Worm (Caenorhabditis elegans) whole organism, L4 larva: ENCODE measurements around the gene clh-2.

Experiments used
- R02D3.7 ChIP-seq: fragments of 150-350 bp; sonication (generic microtip); optimal IDR thresholded peaks from 3 replicates; lab custom pipeline; 2014; ENCODE audit warnings: missing biosample characterization, missing genetic modification characterization
- T20F7.1 ChIP-seq: fragments of 200-800 bp; sonication (Bioruptor generic); optimal IDR thresholded peaks from 2 replicates; lab custom pipeline; 2018; ENCODE audit warnings: mild to moderate bottlenecking, missing genetic modification characterization, missing compliant biosample characterization
- T26A8.4 ChIP-seq: fragments of 200-800 bp; sonication (Bioruptor generic); IDR thresholded peaks from 2 replicates; pipeline ENCODE4 v1.3.6; 2022; ENCODE audit warnings: missing genetic modification characterization, missing compliant biosample characterization
- Y105C5A.15 ChIP-seq: fragments of 200-800 bp; sonication (Bioruptor generic); IDR thresholded peaks from 2 replicates; pipeline ENCODE4 v1.3.6; 2022; ENCODE audit warnings: missing genetic modification characterization, missing compliant biosample characterization
- Y48G9A.11 ChIP-seq: fragments of 200-800 bp; sonication (Bioruptor generic); IDR thresholded peaks from 2 replicates; pipeline ENCODE4 v1.3.6; 2022; ENCODE audit warnings: missing genetic modification reagents, missing genetic modification characterization, missing compliant biosample characterization
- Y5F2A.4 ChIP-seq: fragments of 200-800 bp; sonication (Bioruptor generic); optimal IDR thresholded peaks from 2 replicates; lab custom pipeline; 2018; ENCODE audit warnings: mild to moderate bottlenecking, missing genetic modification characterization, missing compliant biosample characterization
- Y75B8A.6 ChIP-seq: fragments of 200-800 bp; sonication (Bioruptor generic); IDR thresholded peaks from 2 replicates; pipeline ENCODE4 v1.3.6; 2022; ENCODE audit warnings: missing genetic modification reagents, missing genetic modification characterization, missing compliant biosample characterization
- aly-2 ChIP-seq: sonication (generic microtip); optimal IDR thresholded peaks from 2 replicates; lab custom pipeline; 2018; ENCODE audit warnings: missing biosample characterization, missing genetic modification characterization
- ceh-20 ChIP-seq: fragments of 200-800 bp; sonication (Bioruptor generic); IDR thresholded peaks from 2 replicates; pipeline ENCODE4 v1.3.6; 2022; ENCODE audit warnings: missing genetic modification reagents, missing genetic modification characterization, missing compliant biosample characterization
- ceh-32 ChIP-seq: sonication (generic microtip); optimal IDR thresholded peaks from 2 replicates; lab custom pipeline; 2016; ENCODE audit warnings: mild to moderate bottlenecking, missing genetic modification characterization, missing compliant biosample characterization; ENCODE audit not compliant: poor library complexity
- ceh-62 ChIP-seq: sonication (generic microtip); optimal IDR thresholded peaks from 2 replicates; lab custom pipeline; 2017; ENCODE audit warnings: missing biosample characterization, missing genetic modification characterization
- ces-1 ChIP-seq: fragments of 150-350 bp; sonication (generic microtip); optimal IDR thresholded peaks from 4 replicates; lab custom pipeline; 2014; ENCODE audit warnings: missing biosample characterization, missing genetic modification reagents, missing genetic modification characterization
- cey-2 ChIP-seq: sonication (generic microtip); optimal IDR thresholded peaks from 3 replicates; lab custom pipeline; 2017; ENCODE audit warnings: missing genetic modification characterization, mild to moderate bottlenecking, missing compliant biosample characterization, antibody characterized with exemption, borderline replicate concordance; ENCODE audit not compliant: insufficient read depth
- daf-12 ChIP-seq: fragments of 150-350 bp; optimal IDR thresholded peaks from 2 replicates; lab custom pipeline; 2014; ENCODE audit warnings: missing biosample characterization, missing genetic modification reagents, missing genetic modification characterization
- dmd-6 ChIP-seq: fragments of 200-800 bp; sonication (Bioruptor generic); IDR thresholded peaks from 2 replicates; pipeline ENCODE4 v1.3.6; 2022; ENCODE audit warnings: missing genetic modification reagents, missing genetic modification characterization, missing compliant biosample characterization
- dve-1 ChIP-seq: sonication (generic microtip); optimal IDR thresholded peaks from 2 replicates; lab custom pipeline; 2017; ENCODE audit warnings: antibody characterized with exemption, mild to moderate bottlenecking, missing genetic modification characterization, missing compliant biosample characterization; ENCODE audit not compliant: insufficient read depth
- egl-27 ChIP-seq: sonication (generic microtip); optimal IDR thresholded peaks from 3 replicates; lab custom pipeline; 2017; ENCODE audit warnings: missing biosample characterization, missing genetic modification reagents, missing genetic modification characterization
- egl-43 ChIP-seq: fragments of 200-800 bp; sonication (Bioruptor generic); IDR thresholded peaks from 2 replicates; pipeline ENCODE4 v1.3.6; 2022; ENCODE audit warnings: missing genetic modification reagents, missing genetic modification characterization, missing compliant biosample characterization
- fos-1 ChIP-seq: fragments of 150-350 bp; optimal IDR thresholded peaks from 2 replicates; lab custom pipeline; 2014; ENCODE audit warnings: missing biosample characterization, missing genetic modification characterization
- gei-8 ChIP-seq: fragments of 200-800 bp; sonication (Bioruptor generic); optimal IDR thresholded peaks from 2 replicates; lab custom pipeline; 2018; ENCODE audit warnings: mild to moderate bottlenecking, missing genetic modification characterization, missing compliant biosample characterization
- hif-1 ChIP-seq, 2 experiments: sonication (generic microtip); optimal IDR thresholded peaks; 2 replicates each; lab custom pipeline; 2016 to 2017; ENCODE audit warnings: missing compliant biosample characterization in 2 of 2, missing genetic modification characterization in 2 of 2, missing genetic modification reagents in 2 of 2, missing genotype in 2 of 2, mild to moderate bottlenecking in 1 of 2
- hlh-11 ChIP-seq: fragments of 200-800 bp; sonication (Bioruptor generic); optimal IDR thresholded peaks from 2 replicates; lab custom pipeline; 2018; ENCODE audit warnings: mild to moderate bottlenecking, missing genetic modification characterization, missing compliant biosample characterization
- hlh-30 ChIP-seq: sonication (generic microtip); optimal IDR thresholded peaks from 2 replicates; lab custom pipeline; 2017; ENCODE audit warnings: antibody characterized with exemption, mild to moderate bottlenecking, missing genetic modification characterization, missing compliant biosample characterization; ENCODE audit not compliant: insufficient read depth
- hmg-1.1 ChIP-seq: fragments of 200-800 bp; sonication (Bioruptor generic); IDR thresholded peaks from 2 replicates; pipeline ENCODE4 v1.3.6; 2022; ENCODE audit warnings: missing genetic modification reagents, missing genetic modification characterization, missing compliant biosample characterization
- jun-1 ChIP-seq: fragments of 150-350 bp; optimal IDR thresholded peaks from 2 replicates; lab custom pipeline; 2014; ENCODE audit warnings: missing biosample characterization, missing genetic modification reagents, missing genetic modification characterization
- lin-1 ChIP-seq: fragments of 200-800 bp; sonication (Bioruptor generic); IDR thresholded peaks from 2 replicates; pipeline ENCODE4 v1.3.6; 2022; ENCODE audit warnings: missing genetic modification reagents, missing genetic modification characterization, missing compliant biosample characterization
- lin-13 ChIP-seq: fragments of 150-350 bp; optimal IDR thresholded peaks from 2 replicates; lab custom pipeline; 2014; ENCODE audit warnings: missing biosample characterization, missing genetic modification reagents, missing genetic modification characterization
- lin-38 ChIP-seq: fragments of 200-800 bp; sonication (Bioruptor generic); IDR thresholded peaks from 2 replicates; pipeline ENCODE4 v1.3.6; 2022; ENCODE audit warnings: missing genetic modification reagents, missing genetic modification characterization, missing compliant biosample characterization
- lsy-2 ChIP-seq, 2 experiments: fragments of 150-350 bp in 1 of 2; sonication (generic microtip) in 1 of 2; optimal IDR thresholded peaks; 2 replicates each; lab custom pipeline; 2014 to 2017; ENCODE audit warnings: missing biosample characterization in 2 of 2, missing genetic modification characterization in 2 of 2
- madf-5 ChIP-seq, 2 experiments: fragments of 200-800 bp; sonication (Bioruptor generic); IDR thresholded peaks; 2 replicates each; pipeline ENCODE4 v1.3.6; 2022; ENCODE audit warnings: missing compliant biosample characterization in 2 of 2, missing genetic modification characterization in 2 of 2
- madf-9 ChIP-seq: fragments of 200-800 bp; sonication (Bioruptor generic); conservative IDR thresholded peaks from 2 replicates; pipeline ENCODE4 v1.3.6; 2022; ENCODE audit warnings: missing genetic modification reagents, missing genetic modification characterization, missing compliant biosample characterization
- mdl-1 ChIP-seq, 2 experiments: fragments of 150-350 bp in 1 of 2; sonication (generic microtip) in 1 of 2; optimal IDR thresholded peaks; 2 replicates each; lab custom pipeline; 2014 to 2017; ENCODE audit warnings: missing biosample characterization in 2 of 2, missing genetic modification characterization in 2 of 2
- mes-2 ChIP-seq: sonication (generic microtip); optimal IDR thresholded peaks from 2 replicates; lab custom pipeline; 2016; ENCODE audit warnings: missing genotype, mild to moderate bottlenecking, missing genetic modification characterization, missing compliant biosample characterization; ENCODE audit not compliant: poor library complexity, severe bottlenecking
- mxl-3 ChIP-seq: fragments of 200-800 bp; sonication (Bioruptor generic); optimal IDR thresholded peaks from 2 replicates; lab custom pipeline; 2018; ENCODE audit warnings: mild to moderate bottlenecking, missing genetic modification characterization, missing compliant biosample characterization
- nhr-10 ChIP-seq: fragments of 150-350 bp; optimal IDR thresholded peaks from 2 replicates; lab custom pipeline; 2014; ENCODE audit warnings: missing biosample characterization, missing genetic modification characterization
- nhr-11 ChIP-seq: fragments of 150-350 bp; optimal IDR thresholded peaks from 2 replicates; lab custom pipeline; 2014; ENCODE audit warnings: missing biosample characterization, missing genetic modification characterization
- nhr-111 ChIP-seq: fragments of 200-800 bp; sonication (Bioruptor generic); optimal IDR thresholded peaks from 2 replicates; lab custom pipeline; 2018; ENCODE audit warnings: mild to moderate bottlenecking, missing genetic modification characterization, missing compliant biosample characterization
- nhr-25 ChIP-seq: sonication (generic microtip); optimal IDR thresholded peaks from 2 replicates; lab custom pipeline; 2017; ENCODE audit warnings: missing genetic modification characterization, mild to moderate bottlenecking, missing compliant biosample characterization, antibody characterized with exemption, moderate library complexity, borderline replicate concordance; ENCODE audit not compliant: insufficient read depth
- nhr-28 ChIP-seq: fragments of 150-350 bp; optimal IDR thresholded peaks from 2 replicates; lab custom pipeline; 2014; ENCODE audit warnings: missing biosample characterization, missing genetic modification characterization
- nhr-42 ChIP-seq: fragments of 200-800 bp; sonication (Bioruptor generic); IDR thresholded peaks from 2 replicates; pipeline ENCODE4 v1.3.6; 2022; ENCODE audit warnings: missing genetic modification characterization, missing compliant biosample characterization
- nhr-48 ChIP-seq: sonication (generic microtip); optimal IDR thresholded peaks from 2 replicates; lab custom pipeline; 2016; ENCODE audit warnings: mild to moderate bottlenecking, missing genetic modification characterization, missing compliant biosample characterization
- pha-4 ChIP-seq, 2 experiments: fragments of 150-350 bp in 1 of 2; fragments of 200-800 bp in 1 of 2; sonication (Bioruptor generic) in 1 of 2; IDR thresholded peaks in 1 of 2; optimal IDR thresholded peaks in 1 of 2; 2 replicates each; pipeline versions ENCODE4 v1.3.6 to Lab custom; 2014 to 2022; ENCODE audit warnings: missing genetic modification characterization in 2 of 2, missing genetic modification reagents in 2 of 2, missing biosample characterization in 1 of 2, missing compliant biosample characterization in 1 of 2
- php-3 ChIP-seq: fragments of 200-800 bp; sonication (Bioruptor generic); IDR thresholded peaks from 2 replicates; pipeline ENCODE4 v1.3.6; 2022; ENCODE audit warnings: missing genetic modification reagents, missing genetic modification characterization, missing compliant biosample characterization
- rbr-2 ChIP-seq: sonication (generic microtip); optimal IDR thresholded peaks from 2 replicates; lab custom pipeline; 2016; ENCODE audit warnings: missing genotype, missing genetic modification characterization, missing compliant biosample characterization
- snpc-4 ChIP-seq: fragments of 150-350 bp; optimal IDR thresholded peaks from 2 replicates; lab custom pipeline; 2014; ENCODE audit warnings: missing biosample characterization, missing genetic modification characterization
- tag-97 ChIP-seq: fragments of 200-800 bp; sonication (Bioruptor generic); IDR thresholded peaks from 2 replicates; pipeline ENCODE4 v1.3.6; 2022; ENCODE audit warnings: missing genetic modification characterization, missing compliant biosample characterization
- zfp-2 ChIP-seq: sonication (generic microtip); optimal IDR thresholded peaks from 2 replicates; lab custom pipeline; 2016; ENCODE audit warnings: mild to moderate bottlenecking, missing genetic modification characterization, missing compliant biosample characterization
- zip-2 ChIP-seq: fragments of 150-350 bp; optimal IDR thresholded peaks from 2 replicates; lab custom pipeline; 2014; ENCODE audit warnings: missing biosample characterization, missing genetic modification characterization
- ztf-7 ChIP-seq: fragments of 150-350 bp; optimal IDR thresholded peaks from 2 replicates; lab custom pipeline; 2014; ENCODE audit warnings: missing biosample characterization, missing genetic modification characterization

The clh-2 gene

DNA sequence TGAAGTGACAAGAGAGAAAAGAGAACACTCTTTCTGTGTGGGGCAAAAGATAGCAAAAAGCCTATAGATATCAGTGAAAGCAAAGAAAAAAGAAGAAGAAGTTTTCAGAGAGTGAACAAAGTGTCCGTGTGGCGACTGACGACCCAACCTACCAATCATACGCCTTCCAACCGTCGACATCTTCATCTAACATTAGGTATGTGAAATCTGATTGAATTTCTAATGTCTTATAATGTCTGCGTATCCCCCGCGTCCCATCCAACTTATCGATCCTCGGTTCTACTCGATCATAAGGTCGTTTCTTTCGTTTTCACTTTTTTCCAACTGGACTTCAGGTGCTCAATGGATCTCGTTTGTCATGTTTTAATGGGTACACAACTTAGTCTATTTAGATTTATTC is 44.4 kb upstream of the clh-2 start:
- TF ChIP-seq madf-5 (GFP tag; IDR thresholded peaks at IDR 0.05; lab: Robert Waterston, UW) (no peak), ztf-7 (tag; lab: Kevin White, UChicago) (no peak), nhr-42 (GFP tag; lab: Robert Waterston, UW) (no peak), T26A8.4 (no peak), hlh-11 (tag; lab: Kevin White, UChicago) (peak; percentile 19), zip-2 (tag; lab: Kevin White, UChicago) (no peak), jun-1 (no peak), fos-1 (tag; lab: Kevin White, UChicago) (no peak), Y105C5A.15 (GFP tag; lab: Robert Waterston, UW) (no peak), ceh-32 (tag; lab: Kevin White, UChicago) (no peak), ceh-20 (GFP tag; lab: Robert Waterston, UW) (no peak), lin-1 (GFP tag; lab: Robert Waterston, UW) (no peak), php-3 (GFP tag; lab: Robert Waterston, UW) (no peak), R02D3.7 (tag; lab: Kevin White, UChicago) (no peak), mes-2 (no peak), pha-4 (GFP tag; IDR thresholded peaks at IDR 0.05; lab: Robert Waterston, UW) (no peak), pha-4 (tag; optimal IDR thresholded peaks at IDR 0.05; lab: Kevin White, UChicago) (no peak), nhr-28 (peak; percentile 27), tag-97 (no peak), lsy-2 (tag; optimal IDR thresholded peaks at IDR 0.05; lab: Kevin White, UChicago) (no peak), egl-43 (GFP tag; lab: Robert Waterston, UW) (no peak), mxl-3 (GFP tag; lab: Kevin White, UChicago) (no peak), hlh-30 (peak; percentile 49), egl-27 (tag; lab: Kevin White, UChicago) (no peak), lin-13 (no peak), snpc-4 (tag; lab: Kevin White, UChicago) (no peak), Y75B8A.6 (GFP tag; lab: Robert Waterston, UW) (0 out of 2 replicates have a peak, but pooled peaks have one; percentile 39), hif-1 (tag; optimal IDR thresholded peaks at IDR 0.05; lab: Kevin White, UChicago) (no peak), nhr-10 (tag; lab: Kevin White, UChicago) (no peak), dmd-6 (no peak), nhr-25 (tag; lab: Kevin White, UChicago) (peak; percentile 7), ces-1 (no peak), zfp-2 (no peak), Y48G9A.11 (GFP tag; lab: Robert Waterston, UW) (no peak), mdl-1 (tag; optimal IDR thresholded peaks at IDR 0.05; lab: Kevin White, UChicago) (peak in 1 of 2 experiments; percentile 19), dve-1 (tag; lab: Kevin White, UChicago) (no peak), madf-9 (GFP tag; lab: Robert Waterston, UW) (no peak), ceh-62 (tag; lab: Kevin White, UChicago) (no peak), cey-2 (tag; lab: Kevin White, UChicago) (no peak), aly-2 (tag; lab: Kevin White, UChicago) (no peak)

DNA sequence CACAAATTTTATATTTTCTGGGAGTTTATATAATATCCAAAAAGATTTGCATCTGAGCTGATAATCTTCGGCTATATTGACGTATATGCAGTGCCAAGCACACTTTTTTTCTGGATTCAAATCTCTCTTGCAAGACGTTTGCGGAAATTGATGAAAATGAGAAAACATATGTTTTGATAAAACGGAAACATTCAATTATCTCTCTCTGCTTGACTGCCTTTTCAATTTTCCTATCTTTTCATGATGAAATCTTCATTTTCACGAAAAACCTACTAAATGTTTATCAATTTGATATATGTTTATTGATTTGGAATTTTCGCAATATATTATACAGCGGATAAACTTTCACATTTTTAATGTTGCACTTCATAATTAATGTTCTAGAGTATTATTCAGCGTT is 43.7 kb upstream of the clh-2 start:
- TF ChIP-seq T26A8.4 (no peak), php-3 (GFP tag; lab: Robert Waterston, UW) (no peak), daf-12 (tag; lab: Kevin White, UChicago) (no peak), nhr-11 (tag; lab: Kevin White, UChicago) (no peak), T20F7.1 (GFP tag; lab: Kevin White, UChicago) (no peak), gei-8 (GFP tag; lab: Kevin White, UChicago) (no peak), ceh-32 (tag; lab: Kevin White, UChicago) (no peak), Y5F2A.4 (GFP tag; lab: Kevin White, UChicago) (no peak), nhr-48 (tag; lab: Kevin White, UChicago) (no peak), mxl-3 (GFP tag; lab: Kevin White, UChicago) (no peak), nhr-111 (GFP tag; lab: Kevin White, UChicago) (no peak), Y75B8A.6 (GFP tag; lab: Robert Waterston, UW) (no peak), R02D3.7 (tag; lab: Kevin White, UChicago) (no peak), lin-38 (GFP tag; lab: Robert Waterston, UW) (no peak), zip-2 (tag; lab: Kevin White, UChicago) (no peak), hmg-1.1 (GFP tag; lab: Robert Waterston, UW) (no peak), rbr-2 (tag; lab: Kevin White, UChicago) (no peak), hif-1 (tag; optimal IDR thresholded peaks at IDR 0.05; lab: Kevin White, UChicago) (no peak)
- TF ChIP-seq, all 104 proteins: peak for 0
